Worm (Caenorhabditis elegans) whole organism, L4 larva: ENCODE results near the gene ensh-1.

Experiments
- T26A8.4 ChIP-seq: fragments of 200-800 bp; sonication (Bioruptor generic); IDR thresholded peaks from 2 replicates; pipeline ENCODE4 v1.3.6; 2022; ENCODE audit warnings: missing genetic modification characterization, missing compliant biosample characterization
- Y105C5A.15 ChIP-seq: fragments of 200-800 bp; sonication (Bioruptor generic); IDR thresholded peaks from 2 replicates; pipeline ENCODE4 v1.3.6; 2022; ENCODE audit warnings: missing genetic modification characterization, missing compliant biosample characterization
- ceh-20 ChIP-seq: fragments of 200-800 bp; sonication (Bioruptor generic); IDR thresholded peaks from 2 replicates; pipeline ENCODE4 v1.3.6; 2022; ENCODE audit warnings: missing genetic modification reagents, missing genetic modification characterization, missing compliant biosample characterization
- daf-8 ChIP-seq: fragments of 200-800 bp; sonication (Bioruptor generic); IDR thresholded peaks from 2 replicates; pipeline ENCODE4 v1.3.6; 2022; ENCODE audit warnings: missing genetic modification characterization, missing compliant biosample characterization
- fkh-10 ChIP-seq: fragments of 150-350 bp; optimal IDR thresholded peaks from 2 replicates; lab custom pipeline; 2014; ENCODE audit warnings: missing biosample characterization, missing genetic modification reagents, missing genetic modification characterization
- lin-13 ChIP-seq: fragments of 150-350 bp; optimal IDR thresholded peaks from 2 replicates; lab custom pipeline; 2014; ENCODE audit warnings: missing biosample characterization, missing genetic modification reagents, missing genetic modification characterization
- lsy-2 ChIP-seq, 2 experiments: fragments of 150-350 bp in 1 of 2; sonication (generic microtip) in 1 of 2; optimal IDR thresholded peaks; 2 replicates each; lab custom pipeline; 2014 to 2017; ENCODE audit warnings: missing biosample characterization in 2 of 2, missing genetic modification characterization in 2 of 2
- madf-5 ChIP-seq, 2 experiments: fragments of 200-800 bp; sonication (Bioruptor generic); IDR thresholded peaks; 2 replicates each; pipeline ENCODE4 v1.3.6; 2022; ENCODE audit warnings: missing compliant biosample characterization in 2 of 2, missing genetic modification characterization in 2 of 2
- mep-1 ChIP-seq: fragments of 150-350 bp; sonication (generic microtip); optimal IDR thresholded peaks from 3 replicates; lab custom pipeline; 2014; ENCODE audit warnings: missing biosample characterization, missing genetic modification characterization
- pqm-1 ChIP-seq: sonication (generic microtip); optimal IDR thresholded peaks from 2 replicates; lab custom pipeline; 2017; ENCODE audit warnings: missing biosample characterization, missing genetic modification characterization
- spr-1 ChIP-seq: sonication (generic microtip); optimal IDR thresholded peaks from 2 replicates; lab custom pipeline; 2016; ENCODE audit warnings: mild to moderate bottlenecking, missing genetic modification characterization, missing compliant biosample characterization
- unc-130 ChIP-seq: sonication (generic microtip); optimal IDR thresholded peaks from 2 replicates; lab custom pipeline; 2016; ENCODE audit warnings: missing genetic modification reagents, missing genetic modification characterization, missing compliant biosample characterization

- TF ChIP-seq Y105C5A.15, result no peak
- no peak for TF ChIP-seq unc-130 (GFP tag; lab: Kevin White, UChicago)
- TF ChIP-seq fkh-10 (GFP tag; lab: Kevin White, UChicago), result no peak
- TF ChIP-seq madf-5 (GFP tag; IDR thresholded peaks at IDR 0.05; lab: Robert Waterston, UW), result no peak
- no peak for TF ChIP-seq daf-8 (GFP tag; lab: Robert Waterston, UW)
- no peak for TF ChIP-seq mep-1
- TF ChIP-seq T26A8.4 (GFP tag; lab: Robert Waterston, UW), result no peak
- no peak for TF ChIP-seq ceh-20
- TF ChIP-seq lin-13 (GFP tag; lab: Kevin White, UChicago), result no peak
- TF ChIP-seq spr-1, result no peak
- no peak for TF ChIP-seq lsy-2 (tag; optimal IDR thresholded peaks at IDR 0.05; lab: Kevin White, UChicago)
- TF ChIP-seq pqm-1 (tag; lab: Kevin White, UChicago), result no peak
Observed at ce11 chrX:8953011-8953410, 47.8 kb downstream of the ensh-1 start.
